Fruit fly (Drosophila melanogaster) whole organism, embryonic: ENCODE measurements around the gene CCT3.

Experiments
- Ada2b ChIP-seq: fragments of 200-800 bp; sonication (Bioruptor generic); IDR thresholded peaks from 2 replicates; pipeline ENCODE4 v1.3.6; 2022; ENCODE audit warnings: missing biosample characterization, missing genetic modification characterization
- Aef1 ChIP-seq: fragments of 200-800 bp; sonication (Bioruptor generic); IDR thresholded peaks from 3 replicates; pipeline ENCODE4 v1.3.6; 2022; ENCODE audit warnings: missing biosample characterization, missing genetic modification characterization
- Antp ChIP-seq: fragments of 200-800 bp; sonication (Bioruptor generic); optimal IDR thresholded peaks from 3 replicates; lab custom pipeline; 2016; ENCODE audit warnings: missing biosample characterization, missing genetic modification characterization
- Awh ChIP-seq: fragments of 200-800 bp; sonication (Bioruptor generic); IDR thresholded peaks from 2 replicates; pipeline ENCODE4, ENCODE4 v1.3.6; 2022; ENCODE audit warnings: missing biosample characterization, missing genetic modification characterization
- B-H2 ChIP-seq: fragments of 200-800 bp; sonication (Bioruptor generic); optimal IDR thresholded peaks from 2 replicates; lab custom pipeline; 2018; ENCODE audit warnings: missing biosample characterization, mild to moderate bottlenecking, missing genetic modification characterization
- BEAF-32 ChIP-seq: fragments of 200-800 bp; sonication (Bioruptor generic); optimal IDR thresholded peaks from 3 replicates; lab custom pipeline; 2017; ENCODE audit warnings: missing biosample characterization, missing genetic modification characterization, mild to moderate bottlenecking, moderate library complexity, missing genetic modification reagents
- CG10959 ChIP-seq: fragments of 200-800 bp; sonication (Bioruptor generic); IDR thresholded peaks from 2 replicates; pipeline ENCODE4 v1.3.6; 2022; ENCODE audit warnings: missing biosample characterization, missing genetic modification characterization
- CG11504 ChIP-seq: fragments of 200-800 bp; sonication (Bioruptor generic); optimal IDR thresholded peaks from 3 replicates; lab custom pipeline; 2019; ENCODE audit warnings: missing biosample characterization, mild to moderate bottlenecking, missing genetic modification characterization, moderate library complexity
- CG11696 ChIP-seq: fragments of 200-800 bp; sonication (Bioruptor generic); IDR thresholded peaks from 2 replicates; pipeline ENCODE4 v1.3.6; 2022; ENCODE audit warnings: missing biosample characterization, missing genetic modification characterization
- CG12104 ChIP-seq: fragments of 200-800 bp; sonication (Bioruptor generic); optimal IDR thresholded peaks from 3 replicates; lab custom pipeline; 2016; ENCODE audit warnings: missing biosample characterization, missing genetic modification characterization
- CG12299 ChIP-seq: fragments of 200-800 bp; sonication (Bioruptor generic); optimal IDR thresholded peaks from 2 replicates; lab custom pipeline; 2018; ENCODE audit warnings: missing biosample characterization, mild to moderate bottlenecking, missing genetic modification characterization
- CG1233 ChIP-seq: fragments of 200-800 bp; sonication (Bioruptor generic); optimal IDR thresholded peaks from 4 replicates; lab custom pipeline; 2018; ENCODE audit warnings: missing biosample characterization, mild to moderate bottlenecking, missing genetic modification characterization
- CG12744 ChIP-seq: fragments of 200-800 bp; sonication (Bioruptor generic); optimal IDR thresholded peaks from 2 replicates; lab custom pipeline; 2016; ENCODE audit warnings: missing biosample characterization, missing genetic modification characterization
- CG13123 ChIP-seq: fragments of 200-800 bp; sonication (Bioruptor generic); optimal IDR thresholded peaks from 2 replicates; lab custom pipeline; 2016; ENCODE audit warnings: missing biosample characterization, missing genetic modification characterization
- CG14441 ChIP-seq: fragments of 200-800 bp; sonication (Bioruptor generic); IDR thresholded peaks from 2 replicates; pipeline ENCODE4 v1.3.6; 2022; ENCODE audit warnings: missing biosample characterization, missing genetic modification characterization
- CG14710 ChIP-seq: fragments of 200-800 bp; sonication (Bioruptor generic); optimal IDR thresholded peaks from 3 replicates; lab custom pipeline; 2019; ENCODE audit warnings: missing biosample characterization, mild to moderate bottlenecking, missing genetic modification characterization, moderate library complexity
- CG2120 ChIP-seq: fragments of 200-800 bp; sonication (Bioruptor generic); optimal IDR thresholded peaks from 3 replicates; lab custom pipeline; 2016; ENCODE audit warnings: missing biosample characterization, missing genetic modification characterization
- CG3838 ChIP-seq: fragments of 200-800 bp; sonication (Bioruptor generic); optimal IDR thresholded peaks from 3 replicates; lab custom pipeline; 2016; ENCODE audit warnings: missing biosample characterization, missing genetic modification characterization
- CG4282 ChIP-seq: fragments of 200-800 bp; sonication (Bioruptor generic); optimal IDR thresholded peaks from 2 replicates; lab custom pipeline; 2016; ENCODE audit warnings: missing biosample characterization, missing genetic modification characterization
- CG4424 ChIP-seq: fragments of 200-800 bp; sonication (Bioruptor generic); optimal IDR thresholded peaks from 3 replicates; lab custom pipeline; 2016; ENCODE audit warnings: missing biosample characterization, missing genetic modification characterization
- CG6254 ChIP-seq: fragments of 200-800 bp; sonication (Bioruptor generic); optimal IDR thresholded peaks from 3 replicates; lab custom pipeline; 2017; ENCODE audit warnings: mild to moderate bottlenecking, missing biosample characterization, missing genetic modification reagents, missing genetic modification characterization
- CG7357 ChIP-seq: fragments of 200-800 bp; sonication (Bioruptor generic); IDR thresholded peaks from 3 replicates; pipeline ENCODE4 v1.3.6; 2022; ENCODE audit warnings: missing biosample characterization, missing genetic modification characterization
- CG8924 ChIP-seq: fragments of 200-800 bp; optimal IDR thresholded peaks from 3 replicates; lab custom pipeline; 2019; ENCODE audit warnings: missing biosample characterization, mild to moderate bottlenecking, missing genetic modification characterization, moderate library complexity
- CG9437 ChIP-seq: fragments of 200-800 bp; sonication (Bioruptor generic); optimal IDR thresholded peaks from 2 replicates; lab custom pipeline; 2018; ENCODE audit warnings: missing biosample characterization, mild to moderate bottlenecking, missing genetic modification characterization
- Hr3 ChIP-seq: fragments of 200-800 bp; sonication (Bioruptor generic); optimal IDR thresholded peaks from 3 replicates; lab custom pipeline; 2016; ENCODE audit warnings: missing biosample characterization, missing genetic modification characterization
- NK7.1 ChIP-seq: fragments of 200-800 bp; sonication (Bioruptor generic); optimal IDR thresholded peaks from 3 replicates; lab custom pipeline; 2016; ENCODE audit warnings: missing biosample characterization, missing genetic modification characterization
- Neu2 ChIP-seq: fragments of 200-800 bp; sonication (Bioruptor generic); optimal IDR thresholded peaks from 3 replicates; lab custom pipeline; 2016; ENCODE audit warnings: missing biosample characterization, missing genetic modification characterization, borderline replicate concordance
- NfI ChIP-seq: fragments of 200-800 bp; sonication (Bioruptor generic); optimal IDR thresholded peaks from 3 replicates; lab custom pipeline; 2018; ENCODE audit warnings: missing biosample characterization, mild to moderate bottlenecking, missing genetic modification characterization, moderate library complexity
- Opbp ChIP-seq: fragments of 200-800 bp; sonication (Bioruptor generic); IDR thresholded peaks from 3 replicates; pipeline ENCODE4 v1.3.6; 2022; ENCODE audit warnings: missing biosample characterization, missing genetic modification characterization; ENCODE audit not compliant: partially characterized antibody
- Xbp1 ChIP-seq: fragments of 200-800 bp; sonication (Bioruptor generic); optimal IDR thresholded peaks from 3 replicates; lab custom pipeline; 2016; ENCODE audit warnings: missing biosample characterization, mild to moderate bottlenecking, missing genetic modification characterization
- danr ChIP-seq: fragments of 200-800 bp; sonication (Bioruptor generic); IDR thresholded peaks from 2 replicates; pipeline ENCODE4 v1.3.6; 2022; ENCODE audit warnings: missing biosample characterization, missing genetic modification characterization
- ems ChIP-seq: fragments of 200-800 bp; sonication (Bioruptor generic); optimal IDR thresholded peaks from 3 replicates; lab custom pipeline; 2016; ENCODE audit warnings: missing biosample characterization, missing genetic modification characterization
- en ChIP-seq: fragments of 200-800 bp; sonication (Bioruptor generic); optimal IDR thresholded peaks from 2 replicates; lab custom pipeline; 2016; ENCODE audit warnings: missing biosample characterization, missing genetic modification characterization
- gcm ChIP-seq: fragments of 200-800 bp; sonication (Bioruptor generic); optimal IDR thresholded peaks from 2 replicates; lab custom pipeline; 2019; ENCODE audit warnings: missing biosample characterization, mild to moderate bottlenecking, missing genetic modification characterization, moderate library complexity
- grau ChIP-seq: fragments of 200-800 bp; optimal IDR thresholded peaks from 3 replicates; lab custom pipeline; 2019; ENCODE audit warnings: missing biosample characterization, mild to moderate bottlenecking, missing genetic modification characterization, moderate library complexity
- h ChIP-seq: fragments of >200 bp; optimal IDR thresholded peaks from 2 replicates; lab custom pipeline; 2017
- kah ChIP-seq: fragments of 200-800 bp; sonication (Bioruptor generic); optimal IDR thresholded peaks from 2 replicates; lab custom pipeline; 2018; ENCODE audit warnings: missing biosample characterization, mild to moderate bottlenecking, missing genetic modification characterization
- knrl ChIP-seq: fragments of 200-800 bp; sonication (Bioruptor generic); IDR thresholded peaks from 3 replicates; pipeline ENCODE4 v1.3.6; 2022; ENCODE audit warnings: missing biosample characterization, missing genetic modification characterization; ENCODE audit not compliant: partially characterized antibody
- lola ChIP-seq, 3 experiments: fragments of >200 bp in 2 of 3; fragments of 200-800 bp in 1 of 3; sonication (Bioruptor generic) in 1 of 3; optimal IDR thresholded peaks; 2 replicates each; lab custom pipeline; 2017 to 2019; ENCODE audit warnings: missing biosample characterization in 3 of 3, missing genetic modification characterization in 3 of 3, mild to moderate bottlenecking in 1 of 3, moderate library complexity in 1 of 3
- mld ChIP-seq: fragments of 200-800 bp; sonication (Bioruptor generic); IDR thresholded peaks from 3 replicates; pipeline ENCODE4 v1.3.6; 2022; ENCODE audit warnings: missing biosample characterization, missing genetic modification characterization; ENCODE audit not compliant: partially characterized antibody
- nmo ChIP-seq: fragments of 200-800 bp; sonication (Bioruptor generic); optimal IDR thresholded peaks from 2 replicates; lab custom pipeline; 2018; ENCODE audit warnings: missing biosample characterization, mild to moderate bottlenecking, missing genetic modification characterization, moderate library complexity
- pho ChIP-seq: fragments of 200-800 bp; sonication (Bioruptor generic); optimal IDR thresholded peaks from 2 replicates; lab custom pipeline; 2016; ENCODE audit warnings: missing biosample characterization, missing genetic modification characterization
- phol ChIP-seq: fragments of 200-800 bp; sonication (Bioruptor generic); optimal IDR thresholded peaks from 3 replicates; lab custom pipeline; 2018; ENCODE audit warnings: missing biosample characterization, mild to moderate bottlenecking, missing genetic modification characterization, moderate library complexity
- pum ChIP-seq: fragments of 200-800 bp; sonication (Bioruptor generic); optimal IDR thresholded peaks from 2 replicates; lab custom pipeline; 2016; ENCODE audit warnings: missing biosample characterization, missing genetic modification characterization
- repo ChIP-seq: fragments of 200-800 bp; sonication (Bioruptor generic); optimal IDR thresholded peaks from 2 replicates; lab custom pipeline; 2016; ENCODE audit warnings: missing biosample characterization, missing genetic modification characterization
- sd ChIP-seq: fragments of 200-800 bp; sonication (Bioruptor generic); optimal IDR thresholded peaks from 3 replicates; lab custom pipeline; 2018; ENCODE audit warnings: missing biosample characterization, mild to moderate bottlenecking, missing genetic modification characterization, moderate library complexity
- sens ChIP-seq: fragments of 200-800 bp; sonication (Bioruptor generic); peaks from one replicate; lab custom pipeline; 2016; ENCODE audit warnings: missing biosample characterization, missing genetic modification characterization
- slp2 ChIP-seq: fragments of 200-800 bp; sonication (Bioruptor generic); optimal IDR thresholded peaks from 2 replicates; lab custom pipeline; 2016; ENCODE audit warnings: missing biosample characterization, missing genetic modification characterization
- zfh1 ChIP-seq: fragments of 200-800 bp; sonication (Bioruptor generic); IDR thresholded peaks from 3 replicates; pipeline ENCODE4 v1.3.6; 2022; ENCODE audit warnings: missing biosample characterization, missing genetic modification characterization

Gene CCT3

dm6 chr3R:16646952-16647715, at the start of gene CCT3, which contains the start of gene CG10324:
TSS of gene CCT3 (plus strand) at chr3R:16647605.
TSS of gene CG10324 (minus strand) at chr3R:16647004.
- TF ChIP-seq CG12744 (no peak), kah (peak; percentile 26), Opbp (GFP tag; lab: Robert Waterston, UW) (peak; percentile 57; the same call in 2 of the 3 replicates), repo (GFP tag; lab: Kevin White, UChicago) (peak; percentile 7), CG3838 (no peak), zfh1 (GFP tag; lab: Robert Waterston, UW) (peak; percentile 66; the same call in 2 of the 3 replicates), Aef1 (peak; percentile 25; the same call in 1 of the 3 replicates), grau (tag; lab: Kevin White, UChicago) (peak; percentile 78), CG11504 (tag; lab: Kevin White, UChicago) (no peak), CG6254 (GFP tag; lab: Kevin White, UChicago) (peak; percentile 18), pum (GFP tag; lab: Kevin White, UChicago) (peak; percentile 36), CG10959 (GFP tag; lab: Robert Waterston, UW) (no peak), Ada2b (GFP tag; lab: Robert Waterston, UW) (peak; percentile 48), en (GFP tag; lab: Kevin White, UChicago) (no peak), gcm (GFP tag; lab: Kevin White, UChicago) (peak; percentile 24), CG14710 (tag; lab: Kevin White, UChicago) (peak; percentile 65), knrl (peak; percentile 68), CG4424 (GFP tag; lab: Kevin White, UChicago) (peak; percentile 68), Neu2 (GFP tag; lab: Kevin White, UChicago) (no peak), BEAF-32 (peak; percentile 77), sens (peak; percentile 93), phol (tag; lab: Kevin White, UChicago) (peak; percentile 84), NfI (GFP tag; lab: Kevin White, UChicago) (peak; percentile 77), ems (GFP tag; lab: Kevin White, UChicago) (peak; percentile 5), Awh (GFP tag; lab: Robert Waterston, UW) (peak; percentile 56), h (lab: Kevin White, UChicago) (no peak), lola (GFP tag; optimal IDR thresholded peaks at IDR 0.05; lab: Kevin White, UChicago) (peak in 2 of 3 experiments; percentile 74 to 89), CG11696 (GFP tag; lab: Robert Waterston, UW) (no peak), CG2120 (peak; percentile 72), CG12104 (peak; percentile 66), danr (GFP tag; lab: Robert Waterston, UW) (no peak), Xbp1 (peak; percentile 70), B-H2 (GFP tag; lab: Kevin White, UChicago) (peak; percentile 73), CG12299 (tag; lab: Kevin White, UChicago) (peak; percentile 52), CG7357 (GFP tag; lab: Robert Waterston, UW) (peak; percentile 85), CG13123 (GFP tag; lab: Kevin White, UChicago) (no peak), CG1233 (GFP tag; lab: Kevin White, UChicago) (peak; percentile 51), CG8924 (tag; lab: Kevin White, UChicago) (peak; percentile 82), slp2 (GFP tag; lab: Kevin White, UChicago) (peak; percentile 21), CG14441 (GFP tag; lab: Robert Waterston, UW) (peak; percentile 39; the same call in 1 of the 2 replicates), sd (no peak), CG4282 (GFP tag; lab: Kevin White, UChicago) (no peak), nmo (peak; percentile 83), Antp (no peak), NK7.1 (peak; percentile 22), CG9437 (GFP tag; lab: Kevin White, UChicago) (peak; percentile 47), Hr3 (GFP tag; lab: Kevin White, UChicago) (peak; percentile 62), pho (GFP tag; lab: Kevin White, UChicago) (peak; percentile 50), mld (no peak)
